Fruit fly (Drosophila melanogaster) whole organism, embryonic: ENCODE results near the gene AP-1sigma.

ENCODE experiments used
- B-H1 ChIP-seq: fragments of 200-800 bp; sonication (Bioruptor generic); IDR thresholded peaks from 3 replicates; pipeline ENCODE4 v1.3.6; 2022; ENCODE audit warnings: missing biosample characterization, missing genetic modification characterization
- CG13775 ChIP-seq: fragments of 200-800 bp; sonication (Bioruptor generic); optimal IDR thresholded peaks from 3 replicates; lab custom pipeline; 2017; ENCODE audit warnings: missing biosample characterization, mild to moderate bottlenecking, missing genetic modification characterization
- H2.0 ChIP-seq: fragments of 200-800 bp; sonication (Bioruptor generic); IDR thresholded peaks from 2 replicates; pipeline ENCODE4 v1.3.6; 2022; ENCODE audit warnings: missing biosample characterization, missing genetic modification characterization
- Neu2 ChIP-seq: fragments of 200-800 bp; sonication (Bioruptor generic); optimal IDR thresholded peaks from 3 replicates; lab custom pipeline; 2016; ENCODE audit warnings: missing biosample characterization, missing genetic modification characterization, borderline replicate concordance
- scrt ChIP-seq: fragments of 200-800 bp; sonication (Bioruptor generic); optimal IDR thresholded peaks from 2 replicates; lab custom pipeline; 2018; ENCODE audit warnings: missing biosample characterization, mild to moderate bottlenecking, missing genetic modification characterization, moderate library complexity

- no peak for TF ChIP-seq H2.0 (GFP tag; lab: Robert Waterston, UW)
- no peak for TF ChIP-seq scrt (GFP tag; lab: Kevin White, UChicago)
- TF ChIP-seq B-H1 (GFP tag; lab: Robert Waterston, UW), result no peak
- no peak for TF ChIP-seq CG13775 (GFP tag; lab: Kevin White, UChicago)
- TF ChIP-seq Neu2, result no peak
Observed at dm6 chr3R:23924200-23924599, 34.3 kb upstream of the AP-1sigma start, which contains the start of gene Ndc1.
